Fruit fly (Drosophila melanogaster): Measurements from ENCODE around the gene mge.
A peak's percentile ranks its signal among the peaks of the same experiment; 100 is the strongest.

mge gene

dm6 chr3L:3875004-3875403 is 34.7 kb downstream of the mge start (continued):
- peak; percentile 28 for TF ChIP-seq CG13775 (GFP tag; optimal IDR thresholded peaks at IDR 0.05)
- TF ChIP-seq CG1792 (GFP tag; optimal IDR thresholded peaks at IDR 0.05), result no peak
- 0 out of 2 replicates have a peak, but pooled peaks have one; percentile 34 for TF ChIP-seq sisA (GFP tag; IDR thresholded peaks at IDR 0.05)
- peak; percentile 15 to 76 for TF ChIP-seq chif (GFP tag; optimal IDR thresholded peaks at IDR 0.05)
- TF ChIP-seq az2 (GFP tag; optimal IDR thresholded peaks at IDR 0.05), result peak; percentile 59
- peak; percentile 33 for TF ChIP-seq CG16815 (GFP tag; optimal IDR thresholded peaks at IDR 0.05)
- no peak for TF ChIP-seq CG14014 (GFP tag; IDR thresholded peaks at IDR 0.05)
- TF ChIP-seq inv (GFP tag; IDR thresholded peaks at IDR 0.05; ENCODE audit: partially characterized antibody), result no peak
- peak; percentile 22; the same call in 1 of the 4 replicates for TF ChIP-seq Gug (GFP tag; IDR thresholded peaks at IDR 0.05)
- no peak for TF ChIP-seq NC2α (GFP tag; optimal IDR thresholded peaks at IDR 0.05)
- TF ChIP-seq YL-1 (GFP tag; optimal IDR thresholded peaks at IDR 0.05), result no peak
- TF ChIP-seq Dll (GFP tag; IDR thresholded peaks at IDR 0.05; ENCODE audit: partially characterized antibody), result no peak
- TF ChIP-seq CG10321 (GFP tag; IDR thresholded peaks at IDR 0.05), result no peak
- peak; percentile 36 for TF ChIP-seq fd102C (GFP tag; optimal IDR thresholded peaks at IDR 0.05)
- TF ChIP-seq CG14965 (GFP tag; optimal IDR thresholded peaks at IDR 0.05; ENCODE audit: borderline replicate concordance), result peak; percentile 7
- no peak for TF ChIP-seq Ets97D (GFP tag; optimal IDR thresholded peaks at IDR 0.05)
- TF ChIP-seq CG17361 (GFP tag; IDR thresholded peaks at IDR 0.05), result peak; percentile 65; the same call in 2 of the 3 replicates
- TF ChIP-seq Abd-B (GFP tag; optimal IDR thresholded peaks at IDR 0.05), result peak; percentile 10
- TF ChIP-seq Xrp1 (GFP tag; IDR thresholded peaks at IDR 0.05), result peak; percentile 77
- peak; percentile 51 for TF ChIP-seq CG4820 (GFP tag; optimal IDR thresholded peaks at IDR 0.05)
- TF ChIP-seq CG1603 (tag; optimal IDR thresholded peaks at IDR 0.05), result peak; percentile 47
- TF ChIP-seq CG11456 (GFP tag; IDR thresholded peaks at IDR 0.05), result no peak
- peak; percentile 24; the same call in 1 of the 2 replicates for TF ChIP-seq ssp (GFP tag; IDR thresholded peaks at IDR 0.05)
- peak; percentile 30; the same call in 1 of the 2 replicates for TF ChIP-seq vvl (GFP tag; IDR thresholded peaks at IDR 0.05)
- TF ChIP-seq da (GFP tag; optimal IDR thresholded peaks at IDR 0.05), result no peak
- TF ChIP-seq Hr3 (GFP tag; optimal IDR thresholded peaks at IDR 0.05), result peak; percentile 10
- no peak for TF ChIP-seq CG14050 (GFP tag; IDR thresholded peaks at IDR 0.05)
- no peak for TF ChIP-seq Lpt (GFP tag; optimal IDR thresholded peaks at IDR 0.05)
- TF ChIP-seq CG15696 (tag; optimal IDR thresholded peaks at IDR 0.05), result peak; percentile 53
- TF ChIP-seq yki (optimal IDR thresholded peaks at IDR 0.05), result no peak
- peak; percentile 1 for TF ChIP-seq CG12155 (GFP tag; optimal IDR thresholded peaks at IDR 0.05)

dm6 chr3L:3873094-3873493 is 36.6 kb downstream of the mge start:
- TF ChIP-seq Dbx (GFP tag; IDR thresholded peaks at IDR 0.05) (no peak), CG12236 (GFP tag; optimal IDR thresholded peaks at IDR 0.05) (no peak), CG7271 (tag; optimal IDR thresholded peaks at IDR 0.05) (no peak), CG17361 (GFP tag; IDR thresholded peaks at IDR 0.05) (peak; percentile 77), phol (tag; optimal IDR thresholded peaks at IDR 0.05) (peak; percentile 57), CG10321 (GFP tag; IDR thresholded peaks at IDR 0.05) (no peak), Gsc (GFP tag; IDR thresholded peaks at IDR 0.05) (no peak), CG30020 (tag; optimal IDR thresholded peaks at IDR 0.05) (peak; percentile 22), p53 (GFP tag; optimal IDR thresholded peaks at IDR 0.05) (no peak), dmrt99B (tag; optimal IDR thresholded peaks at IDR 0.05) (peak; percentile 12), CG6765 (GFP tag; optimal IDR thresholded peaks at IDR 0.05) (no peak), da (GFP tag; optimal IDR thresholded peaks at IDR 0.05) (no peak), CG18599 (GFP tag; optimal IDR thresholded peaks at IDR 0.05) (no peak), CG1792 (GFP tag; optimal IDR thresholded peaks at IDR 0.05) (no peak), CG7357 (GFP tag; IDR thresholded peaks at IDR 0.05) (no peak), HLH4C (GFP tag; IDR thresholded peaks at IDR 0.05; ENCODE audit: partially characterized antibody) (no peak), CG3065 (GFP tag; optimal IDR thresholded peaks at IDR 0.05) (no peak), aop (GFP tag; IDR thresholded peaks at IDR 0.05) (no peak), CG9609 (GFP tag; optimal IDR thresholded peaks at IDR 0.05) (no peak), CG3407 (GFP tag; optimal IDR thresholded peaks at IDR 0.05) (peak; percentile 22), CG14050 (GFP tag; IDR thresholded peaks at IDR 0.05) (no peak), CG3163 (GFP tag; optimal IDR thresholded peaks at IDR 0.05) (no peak), unc-4 (GFP tag; IDR thresholded peaks at IDR 0.05; ENCODE audit: partially characterized antibody) (no peak), CG34376 (GFP tag; optimal IDR thresholded peaks at IDR 0.05) (no peak), croc (GFP tag; conservative IDR thresholded peaks at IDR 0.05) (peak; percentile 50; the same call in 2 of the 3 replicates), CG1603 (tag; optimal IDR thresholded peaks at IDR 0.05) (no peak), CG3847 (GFP tag; IDR thresholded peaks at IDR 0.05) (no peak)

Measured in whole organism, embryonic.